Fruit fly (Drosophila melanogaster) whole organism, pupa: ENCODE data around the gene RabGGTb.

Experiments used
- CG17806 ChIP-seq: fragments of 200-800 bp; sonication (Bioruptor generic); optimal IDR thresholded peaks from 2 replicates; lab custom pipeline; 2018; ENCODE audit warnings: missing biosample characterization, mild to moderate bottlenecking, missing genetic modification characterization, moderate library complexity
- CG4496 ChIP-seq: fragments of 200-800 bp; sonication (Bioruptor generic); IDR thresholded peaks from 3 replicates; pipeline ENCODE4 v1.3.6; 2022; ENCODE audit warnings: missing biosample characterization, missing genetic modification characterization
- CG8301 ChIP-seq: fragments of 200-800 bp; sonication (Bioruptor generic); optimal IDR thresholded peaks from 2 replicates; lab custom pipeline; 2018; ENCODE audit warnings: missing biosample characterization, mild to moderate bottlenecking, missing genetic modification characterization
- CG9948 ChIP-seq: fragments of 200-800 bp; sonication (Bioruptor generic); optimal IDR thresholded peaks from 2 replicates; lab custom pipeline; 2018; ENCODE audit warnings: missing biosample characterization, mild to moderate bottlenecking, missing genetic modification characterization, moderate library complexity
- Pif1B ChIP-seq: fragments of 200-800 bp; sonication (Bioruptor generic); optimal IDR thresholded peaks from 3 replicates; lab custom pipeline; 2016; ENCODE audit warnings: missing biosample characterization, missing genetic modification characterization
- Snoo ChIP-seq: fragments of 200-800 bp; sonication (Bioruptor generic); optimal IDR thresholded peaks from 3 replicates; lab custom pipeline; 2017; ENCODE audit warnings: missing biosample characterization, mild to moderate bottlenecking, missing genetic modification characterization, inconsistent platforms

- TF ChIP-seq CG4496 (GFP tag; lab: Robert Waterston, UW) (no peak), CG9948 (tag; lab: Kevin White, UChicago) (no peak), Pif1B (GFP tag; lab: Kevin White, UChicago) (no peak), Snoo (no peak), CG8301 (tag; lab: Kevin White, UChicago) (no peak), CG17806 (tag; lab: Kevin White, UChicago) (no peak)
Measured at dm6 chr2L:2904316-2905050, 25.6 kb downstream of the RabGGTb start.
